Worm (Caenorhabditis elegans): ENCODE results near the gene C44H9.5.
A peak's percentile ranks its signal among the peaks of the same experiment; 100 is the strongest.

C44H9.5 gene

DNA sequence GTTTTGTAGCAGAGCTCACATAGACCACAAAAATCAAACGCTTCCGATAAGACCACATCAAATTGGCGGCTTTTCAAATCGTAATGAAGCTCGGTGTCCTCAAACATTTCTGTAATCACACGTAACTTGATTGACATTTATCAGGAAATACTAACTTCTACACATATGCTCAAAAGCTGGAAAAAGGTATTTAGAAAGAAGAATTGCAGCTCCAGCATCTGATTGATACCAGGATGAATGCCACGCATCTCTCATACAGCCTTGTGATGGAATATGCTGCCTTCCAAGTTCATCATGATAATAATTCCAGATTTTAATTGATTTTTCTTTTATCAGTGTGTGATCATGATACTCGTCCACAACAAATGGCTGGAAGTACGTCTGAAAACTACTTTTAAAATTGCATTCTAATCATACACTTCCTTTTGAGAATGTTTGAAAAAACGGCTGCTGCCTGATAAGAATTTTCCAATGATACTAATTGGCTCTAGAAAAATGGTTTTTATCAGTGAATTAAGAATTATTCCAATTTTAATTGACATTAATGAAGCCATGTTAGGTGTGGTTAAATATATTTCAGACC, 52.7 kb downstream of the C44H9.5 start:
- TF ChIP-seq elt-2 (tag; optimal IDR thresholded peaks at IDR 0.05) (peak; percentile 66), sptf-1 (tag; optimal IDR thresholded peaks at IDR 0.05) (no peak)

Measured in whole organism, L1 larva.